Worm (Caenorhabditis elegans) whole organism, early embryonic: Measurements from ENCODE around the gene stdh-2.

ENCODE experiments used
- ama-1 ChIP-seq: fragments of 150-350 bp; optimal IDR thresholded peaks from 2 replicates; lab custom pipeline; 2014
- flt-1 ChIP-seq: fragments of 200-800 bp; sonication (Bioruptor generic); IDR thresholded peaks from 2 replicates; pipeline ENCODE4 v1.3.6; 2022; ENCODE audit warnings: missing genetic modification characterization, missing compliant biosample characterization

- TF ChIP-seq flt-1 (no peak), ama-1 (no peak)
Observed at ce11 chrV:16237223-16237622, 13.1 kb downstream of the stdh-2 start, which contains the start of gene F21H7.5.
